Fruit fly (Drosophila melanogaster) whole organism, pupa: Measurements from ENCODE around the gene CG11656.

ENCODE experiments used
- CG10348 ChIP-seq: fragments of 200-800 bp; sonication (Bioruptor generic); IDR thresholded peaks from 2 replicates; pipeline ENCODE4 v1.3.6; 2022; ENCODE audit warnings: missing biosample characterization, missing genetic modification characterization
- CG12605 ChIP-seq: fragments of 200-800 bp; sonication (Bioruptor generic); IDR thresholded peaks from 2 replicates; pipeline ENCODE4 v1.3.6; 2022; ENCODE audit warnings: missing biosample characterization, missing genetic modification characterization
- CG13204 ChIP-seq: fragments of 200-800 bp; sonication (Bioruptor generic); optimal IDR thresholded peaks from 2 replicates; lab custom pipeline; 2018; ENCODE audit warnings: missing biosample characterization, mild to moderate bottlenecking, missing genetic modification characterization, moderate library complexity
- CG14655 ChIP-seq: fragments of 200-800 bp; sonication (Bioruptor generic); optimal IDR thresholded peaks from 3 replicates; lab custom pipeline; 2017; ENCODE audit warnings: mild to moderate bottlenecking, missing biosample characterization, missing genetic modification reagents, missing genetic modification characterization
- CG15710 ChIP-seq: fragments of 200-800 bp; sonication (Bioruptor generic); optimal IDR thresholded peaks from 2 replicates; lab custom pipeline; 2018; ENCODE audit warnings: missing biosample characterization, mild to moderate bottlenecking, missing genetic modification characterization, moderate library complexity
- CG17806 ChIP-seq: fragments of 200-800 bp; sonication (Bioruptor generic); optimal IDR thresholded peaks from 2 replicates; lab custom pipeline; 2018; ENCODE audit warnings: missing biosample characterization, mild to moderate bottlenecking, missing genetic modification characterization, moderate library complexity
- CG32121 ChIP-seq: fragments of 200-800 bp; sonication (Bioruptor generic); IDR thresholded peaks from 2 replicates; pipeline ENCODE4 v1.3.6; 2022; ENCODE audit warnings: missing biosample characterization, missing genetic modification characterization
- CG34367 ChIP-seq: fragments of 200-800 bp; sonication (Bioruptor generic); optimal IDR thresholded peaks from 2 replicates; lab custom pipeline; 2018; ENCODE audit warnings: missing biosample characterization, mild to moderate bottlenecking, missing genetic modification characterization
- CG4496 ChIP-seq: fragments of 200-800 bp; sonication (Bioruptor generic); IDR thresholded peaks from 3 replicates; pipeline ENCODE4 v1.3.6; 2022; ENCODE audit warnings: missing biosample characterization, missing genetic modification characterization
- CG8301 ChIP-seq: fragments of 200-800 bp; sonication (Bioruptor generic); optimal IDR thresholded peaks from 2 replicates; lab custom pipeline; 2018; ENCODE audit warnings: missing biosample characterization, mild to moderate bottlenecking, missing genetic modification characterization
- EcR ChIP-seq: fragments of 200-800 bp; sonication (Bioruptor generic); optimal IDR thresholded peaks from 3 replicates; lab custom pipeline; 2019; ENCODE audit warnings: missing biosample characterization, missing genetic modification characterization, mild to moderate bottlenecking, moderate library complexity, missing genetic modification reagents
- Ets98B ChIP-seq: fragments of 200-800 bp; sonication (Bioruptor generic); IDR thresholded peaks from 2 replicates; pipeline ENCODE4 v1.3.6; 2022; ENCODE audit warnings: missing biosample characterization, missing genetic modification characterization
- Pif1A ChIP-seq: fragments of 200-800 bp; sonication (Bioruptor generic); optimal IDR thresholded peaks from 3 replicates; lab custom pipeline; 2016; ENCODE audit warnings: missing biosample characterization, missing genetic modification characterization
- Pif1B ChIP-seq: fragments of 200-800 bp; sonication (Bioruptor generic); optimal IDR thresholded peaks from 3 replicates; lab custom pipeline; 2016; ENCODE audit warnings: missing biosample characterization, missing genetic modification characterization
- fd96Ca ChIP-seq: fragments of 200-800 bp; sonication (Bioruptor generic); IDR thresholded peaks from 3 replicates; pipeline ENCODE4 v1.3.6; 2022; ENCODE audit warnings: missing biosample characterization, missing genetic modification characterization
- gl ChIP-seq: fragments of 200-800 bp; sonication (Bioruptor generic); optimal IDR thresholded peaks from 2 replicates; lab custom pipeline; 2018; ENCODE audit warnings: missing biosample characterization, mild to moderate bottlenecking, missing genetic modification characterization
- rn ChIP-seq: fragments of 200-800 bp; sonication (Bioruptor generic); IDR thresholded peaks from 2 replicates; pipeline ENCODE4 v1.3.6; 2022; ENCODE audit warnings: missing biosample characterization, missing genetic modification characterization

Gene CG11656

dm6 chr3R:13032323-13032722 lies 22.6 kb downstream of the CG11656 start, which contains the start of gene ry:
ry (plus strand) TSS chr3R:13032528.
- TF ChIP-seq fd96Ca (GFP tag; lab: Robert Waterston, UW) = no peak
- no peak for TF ChIP-seq Pif1A
- TF ChIP-seq CG32121 (GFP tag; lab: Robert Waterston, UW) = peak; percentile 14; the same call in 1 of the 2 replicates
- TF ChIP-seq EcR (GFP tag; lab: Kevin White, UChicago) = no peak
- TF ChIP-seq, all 21 proteins: peak for 1

dm6 chr3R:13032975-13033445 lies 23.3 kb downstream of the CG11656 start:
- TF ChIP-seq gl (tag; lab: Kevin White, UChicago) (no peak), CG32121 (GFP tag; lab: Robert Waterston, UW) (peak; percentile 33), Ets98B (GFP tag; lab: Robert Waterston, UW) (0 out of 2 replicates have a peak, but pooled peaks have one; percentile 37), CG4496 (0 out of 3 replicates have a peak, but pooled peaks have one; percentile 36)
- TF ChIP-seq, all 21 proteins: peak for 3

dm6 chr3R:13033670-13034069 lies 24.0 kb downstream of the CG11656 start:
- TF ChIP-seq CG32121 (GFP tag; lab: Robert Waterston, UW) = no peak
- TF ChIP-seq CG14655 (GFP tag; lab: Kevin White, UChicago) = no peak
- TF ChIP-seq CG15710 (tag; lab: Kevin White, UChicago) = no peak
- TF ChIP-seq CG10348 (GFP tag; lab: Robert Waterston, UW) = no peak
- no peak for TF ChIP-seq CG4496
- no peak for TF ChIP-seq CG13204 (GFP tag; lab: Kevin White, UChicago)
- TF ChIP-seq Pif1B (GFP tag; lab: Kevin White, UChicago) = no peak

dm6 chr3R:13036064-13036463 lies 26.4 kb downstream of the CG11656 start:
- TF ChIP-seq CG15710 (tag; lab: Kevin White, UChicago) (no peak), CG17806 (tag; lab: Kevin White, UChicago) (no peak), CG8301 (tag; lab: Kevin White, UChicago) (no peak), EcR (GFP tag; lab: Kevin White, UChicago) (no peak)

- no peak for TF ChIP-seq Ets98B (GFP tag; lab: Robert Waterston, UW)
Measured at dm6 chr3R:13038075-13038474, 28.4 kb downstream of the CG11656 start, which contains the start of gene CG11668. CG11668 (plus strand) TSS chr3R:13038375.

- peak; percentile 22 for TF ChIP-seq CG15710 (tag; lab: Kevin White, UChicago)
- 0 out of 3 replicates have a peak, but pooled peaks have one; percentile 38 for TF ChIP-seq fd96Ca (GFP tag; lab: Robert Waterston, UW)
- no peak for TF ChIP-seq Pif1A
- no peak for TF ChIP-seq CG32121 (GFP tag; lab: Robert Waterston, UW)
- TF ChIP-seq CG4496 = peak; percentile 49; the same call in 2 of the 3 replicates
- 0 out of 2 replicates have a peak, but pooled peaks have one; percentile 16 for TF ChIP-seq Ets98B (GFP tag; lab: Robert Waterston, UW)
- TF ChIP-seq CG12605 (GFP tag; lab: Robert Waterston, UW) = no peak
- no peak for TF ChIP-seq CG34367 (tag; lab: Kevin White, UChicago)
Measured at dm6 chr3R:13039037-13039583, 29.4 kb downstream of the CG11656 start.

dm6 chr3R:13041750-13042149 lies 32.1 kb downstream of the CG11656 start, which contains the start of gene CG11670:
CG11670 (plus strand) TSS chr3R:13042050.
- TF ChIP-seq CG34367 (tag; lab: Kevin White, UChicago) = no peak
- no peak for TF ChIP-seq CG32121 (GFP tag; lab: Robert Waterston, UW)
- no peak for TF ChIP-seq EcR (GFP tag; lab: Kevin White, UChicago)
- no peak for TF ChIP-seq rn (GFP tag; lab: Robert Waterston, UW)
- no peak for TF ChIP-seq CG8301 (tag; lab: Kevin White, UChicago)
- TF ChIP-seq CG15710 (tag; lab: Kevin White, UChicago) = no peak
- TF ChIP-seq Ets98B (GFP tag; lab: Robert Waterston, UW) = no peak
- TF ChIP-seq CG17806 (tag; lab: Kevin White, UChicago) = no peak
- TF ChIP-seq CG12605 (GFP tag; lab: Robert Waterston, UW) = no peak
- TF ChIP-seq CG14655 (GFP tag; lab: Kevin White, UChicago) = no peak

- TF ChIP-seq fd96Ca (GFP tag; lab: Robert Waterston, UW) (0 out of 3 replicates have a peak, but pooled peaks have one; percentile 6), CG8301 (tag; lab: Kevin White, UChicago) (no peak)
Measured at dm6 chr3R:13042258-13043032, 32.8 kb downstream of the CG11656 start, which contains the start of gene snk. snk (minus strand) TSS chr3R:13042770.
